Worm (Caenorhabditis elegans) whole organism, L1 larva: ENCODE measurements around the gene pri-1.

Experiments
- F16B12.6 ChIP-seq: fragments of 150-350 bp; optimal IDR thresholded peaks from 2 replicates; lab custom pipeline; 2014; ENCODE audit warnings: missing biosample characterization, missing genetic modification characterization
- aly-2 ChIP-seq: fragments of 150-350 bp; optimal IDR thresholded peaks from 2 replicates; lab custom pipeline; 2014; ENCODE audit warnings: missing biosample characterization, missing genetic modification characterization
- ceh-8 ChIP-seq: fragments of 200-800 bp; sonication (Bioruptor generic); optimal IDR thresholded peaks from 2 replicates; lab custom pipeline; 2018; ENCODE audit warnings: mild to moderate bottlenecking, missing genetic modification characterization, moderate library complexity, missing compliant biosample characterization
- fkh-10 ChIP-seq: sonication (generic microtip); optimal IDR thresholded peaks from 2 replicates; lab custom pipeline; 2017; ENCODE audit warnings: missing biosample characterization, missing genetic modification reagents, missing genetic modification characterization
- fos-1 ChIP-seq: fragments of 150-350 bp; optimal IDR thresholded peaks from 2 replicates; lab custom pipeline; 2014; ENCODE audit warnings: missing biosample characterization, missing genetic modification characterization
- grh-1 ChIP-seq: fragments of 200-800 bp; sonication (Bioruptor generic); IDR thresholded peaks from 2 replicates; pipeline ENCODE4 v1.3.6; 2022; ENCODE audit warnings: missing genetic modification reagents, missing genetic modification characterization, missing compliant biosample characterization
- mdl-1 ChIP-seq, 2 experiments: fragments of 150-350 bp; optimal IDR thresholded peaks; 2 replicates each; lab custom pipeline; 2014 to 2017; ENCODE audit warnings: missing biosample characterization in 2 of 2, missing genetic modification characterization in 2 of 2, inconsistent platforms in 1 of 2
- nhr-11 ChIP-seq: fragments of 150-350 bp; optimal IDR thresholded peaks from 2 replicates; lab custom pipeline; 2014; ENCODE audit warnings: missing biosample characterization, missing genetic modification characterization
- nhr-28 ChIP-seq: fragments of 150-350 bp; optimal IDR thresholded peaks from 2 replicates; lab custom pipeline; 2014; ENCODE audit warnings: missing biosample characterization, missing genetic modification characterization
- pqm-1 ChIP-seq: sonication (generic microtip); optimal IDR thresholded peaks from 3 replicates; lab custom pipeline; 2017; ENCODE audit warnings: missing biosample characterization, missing genetic modification characterization
- snpc-4 ChIP-seq: fragments of 150-350 bp; optimal IDR thresholded peaks from 2 replicates; lab custom pipeline; 2014; ENCODE audit warnings: missing biosample characterization, missing genetic modification characterization
- xbp-1 ChIP-seq: sonication (generic microtip); optimal IDR thresholded peaks from 2 replicates; lab custom pipeline; 2016; ENCODE audit warnings: missing genetic modification characterization, missing compliant biosample characterization
- ztf-11 ChIP-seq, 2 experiments: sonication (generic microtip); optimal IDR thresholded peaks; 2 replicates each; lab custom pipeline; 2016 to 2017; ENCODE audit warnings: missing genetic modification characterization in 2 of 2, missing biosample characterization in 1 of 2, missing compliant biosample characterization in 1 of 2

- TF ChIP-seq mdl-1 (tag; optimal IDR thresholded peaks at IDR 0.05; lab: Kevin White, UChicago) (no peak), F16B12.6 (no peak), snpc-4 (no peak), xbp-1 (tag; lab: Kevin White, UChicago) (no peak), fkh-10 (GFP tag; lab: Kevin White, UChicago) (no peak), grh-1 (GFP tag; lab: Robert Waterston, UW) (no peak), ztf-11 (tag; optimal IDR thresholded peaks at IDR 0.05; lab: Kevin White, UChicago) (no peak), nhr-28 (tag; lab: Kevin White, UChicago) (no peak), pqm-1 (tag; lab: Kevin White, UChicago) (no peak), ceh-8 (no peak), nhr-11 (no peak), fos-1 (no peak), aly-2 (tag; lab: Kevin White, UChicago) (no peak)
These were observed 9.4 kb upstream of the pri-1 start for ce11 chrIII:9623460-9623859.
